Worm (Caenorhabditis elegans) whole organism, late embryonic: Measurements from ENCODE around the gene F38H4.6.

ENCODE experiments used
- F13H6.1 ChIP-seq: sonication (generic microtip); optimal IDR thresholded peaks from 2 replicates; lab custom pipeline; 2016; ENCODE audit warnings: missing genetic modification characterization, missing compliant biosample characterization
- ama-1 ChIP-seq: fragments of 150-350 bp; optimal IDR thresholded peaks from 2 replicates; lab custom pipeline; 2014
- ceh-18 ChIP-seq: sonication (generic microtip); optimal IDR thresholded peaks from 2 replicates; lab custom pipeline; 2016; ENCODE audit warnings: missing genetic modification characterization, missing compliant biosample characterization
- ceh-24 ChIP-seq: sonication (generic microtip); optimal IDR thresholded peaks from 2 replicates; lab custom pipeline; 2016; ENCODE audit warnings: mild to moderate bottlenecking, missing genetic modification characterization, missing compliant biosample characterization
- ceh-30 ChIP-seq: fragments of 150-350 bp; optimal IDR thresholded peaks from 2 replicates; lab custom pipeline; 2014; ENCODE audit warnings: missing biosample characterization, missing genetic modification characterization
- lin-11 ChIP-seq: fragments of 200-800 bp; sonication (Bioruptor generic); optimal IDR thresholded peaks from 2 replicates; lab custom pipeline; 2018; ENCODE audit warnings: mild to moderate bottlenecking, missing genetic modification characterization, missing compliant biosample characterization
- mec-3 ChIP-seq: sonication (generic microtip); optimal IDR thresholded peaks from 2 replicates; lab custom pipeline; 2016; ENCODE audit warnings: borderline replicate concordance, missing genetic modification characterization, missing compliant biosample characterization
- pha-4 ChIP-seq: fragments of 150-350 bp; optimal IDR thresholded peaks from 2 replicates; lab custom pipeline; 2018; ENCODE audit warnings: missing biosample characterization, missing genetic modification reagents, missing genetic modification characterization
- tbx-7 ChIP-seq: sonication (generic microtip); optimal IDR thresholded peaks from 2 replicates; lab custom pipeline; 2016; ENCODE audit warnings: missing genotype, missing genetic modification characterization, missing compliant biosample characterization
- unc-3 ChIP-seq, 2 experiments: fragments of 200-800 bp in 1 of 2; sonication (Bioruptor generic) in 1 of 2; sonication (generic microtip) in 1 of 2; conservative IDR thresholded peaks in 1 of 2; optimal IDR thresholded peaks in 1 of 2; 2 replicates each; pipeline versions ENCODE4 v1.3.6 to Lab custom; 2016 to 2022; ENCODE audit warnings: missing compliant biosample characterization in 2 of 2, missing genetic modification characterization in 2 of 2, missing genetic modification reagents in 1 of 2
- unc-55 ChIP-seq: sonication (generic microtip); optimal IDR thresholded peaks from 2 replicates; lab custom pipeline; 2017; ENCODE audit warnings: missing biosample characterization, missing genetic modification reagents, missing genetic modification characterization
- unc-86 ChIP-seq: sonication (generic microtip); optimal IDR thresholded peaks from 2 replicates; lab custom pipeline; 2016; ENCODE audit warnings: missing genetic modification characterization, missing compliant biosample characterization

DNA sequence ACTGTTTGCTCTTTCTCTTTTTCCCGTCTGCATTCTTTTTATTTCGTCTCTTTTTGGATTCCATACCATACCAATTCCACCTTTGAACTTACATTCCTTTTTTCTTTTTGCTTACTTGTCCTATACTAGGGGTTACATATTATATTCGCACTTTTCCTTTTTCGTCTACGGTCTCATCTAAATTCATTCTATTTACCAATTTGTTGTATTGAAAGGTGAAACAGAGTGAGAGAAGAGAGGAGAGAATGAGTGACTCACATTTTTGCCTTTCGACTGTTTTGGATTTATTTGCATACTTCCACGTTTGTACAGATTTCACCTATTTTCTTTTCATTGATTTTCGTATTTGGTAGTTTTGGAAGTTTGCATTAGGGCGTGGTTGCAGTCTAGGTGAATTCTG is 15.8 kb upstream of the F38H4.6 start:
- TF ChIP-seq unc-55 (no peak), pha-4 (tag; lab: Kevin White, UChicago) (no peak), mec-3 (tag; lab: Kevin White, UChicago) (no peak), tbx-7 (no peak), unc-3 (GFP tag; conservative IDR thresholded peaks at IDR 0.05; lab: Robert Waterston, UW) (no peak), unc-3 (tag; optimal IDR thresholded peaks at IDR 0.05; lab: Kevin White, UChicago) (no peak), ceh-24 (tag; lab: Kevin White, UChicago) (no peak), ceh-18 (tag; lab: Kevin White, UChicago) (no peak), ceh-30 (no peak), F13H6.1 (tag; lab: Kevin White, UChicago) (no peak), ama-1 (no peak), unc-86 (tag; lab: Kevin White, UChicago) (no peak), lin-11 (tag; lab: Kevin White, UChicago) (no peak)
